Fruit fly (Drosophila melanogaster): ENCODE measurements around the gene P5CS.

DNA sequence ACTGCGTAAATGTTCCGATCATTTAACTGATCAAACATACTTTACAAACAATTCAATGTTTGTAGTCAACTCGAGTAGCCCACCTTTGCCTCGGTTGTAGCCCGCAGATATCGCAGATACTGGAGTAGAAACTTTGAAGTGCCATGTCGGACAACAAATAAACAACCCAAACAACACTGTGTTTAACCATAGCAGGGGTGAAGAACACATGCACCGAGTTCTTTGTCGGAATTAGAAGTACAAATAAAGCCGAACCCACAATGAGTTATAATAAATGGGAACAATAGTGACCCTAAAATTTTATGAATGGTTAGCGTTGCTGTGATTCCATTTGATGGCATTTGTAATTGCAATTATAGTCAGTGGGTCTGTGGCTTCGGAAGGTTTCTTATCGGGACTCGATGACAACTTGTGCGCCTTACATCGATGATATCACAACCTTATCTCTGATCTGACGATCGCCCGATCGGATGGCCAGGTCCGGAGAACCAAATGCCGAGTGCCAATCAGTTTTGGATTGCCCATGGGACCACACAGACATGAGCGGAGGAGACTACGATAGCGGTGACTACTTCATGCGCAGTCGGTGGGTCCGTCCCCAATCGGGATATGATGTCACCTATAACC, 9.8 kb upstream of the P5CS start, which contains the start of gene Chs2:
- TF ChIP-seq psq (optimal IDR thresholded peaks at IDR 0.05) (no peak), Myc (optimal IDR thresholded peaks at IDR 0.05) (no peak), h (optimal IDR thresholded peaks at IDR 0.05) (no peak)
